Worm (Caenorhabditis elegans) whole organism, L3 larva: ENCODE measurements around the gene dpy-28.

Experiments used
- R02D3.7 ChIP-seq: fragments of 150-350 bp; optimal IDR thresholded peaks from 2 replicates; lab custom pipeline; 2014; ENCODE audit warnings: missing biosample characterization, missing genetic modification characterization
- elt-1 ChIP-seq: fragments of 150-350 bp; optimal IDR thresholded peaks from 2 replicates; lab custom pipeline; 2014; ENCODE audit warnings: missing biosample characterization, missing genetic modification characterization
- fkh-10 ChIP-seq: sonication (generic microtip); optimal IDR thresholded peaks from 2 replicates; lab custom pipeline; 2017; ENCODE audit warnings: missing biosample characterization, missing genetic modification reagents, missing genetic modification characterization
- lin-15B ChIP-seq: fragments of 150-350 bp; optimal IDR thresholded peaks from 2 replicates; lab custom pipeline; 2014; ENCODE audit warnings: missing biosample characterization, missing genetic modification characterization
- nfya-1 ChIP-seq: sonication (generic microtip); optimal IDR thresholded peaks from 2 replicates; lab custom pipeline; 2017; ENCODE audit warnings: missing genetic modification characterization, mild to moderate bottlenecking, missing compliant biosample characterization, antibody characterized with exemption, moderate library complexity; ENCODE audit not compliant: insufficient read depth
- nhr-12 ChIP-seq: fragments of 150-350 bp; optimal IDR thresholded peaks from 2 replicates; lab custom pipeline; 2014; ENCODE audit warnings: missing biosample characterization, missing genetic modification characterization
- nhr-23 ChIP-seq: fragments of 150-350 bp; optimal IDR thresholded peaks from 2 replicates; lab custom pipeline; 2014; ENCODE audit warnings: missing biosample characterization, missing genetic modification reagents, missing genetic modification characterization
- nhr-25 ChIP-seq: sonication (generic microtip); optimal IDR thresholded peaks from 2 replicates; lab custom pipeline; 2017; ENCODE audit warnings: missing biosample characterization, missing genetic modification characterization
- nhr-76 ChIP-seq: fragments of 150-350 bp; sonication (generic microtip); optimal IDR thresholded peaks from 5 replicates; lab custom pipeline; 2014; ENCODE audit warnings: missing biosample characterization, missing genetic modification characterization
- pha-4 ChIP-seq: fragments of 150-350 bp; optimal IDR thresholded peaks from 2 replicates; lab custom pipeline; 2014; ENCODE audit warnings: missing biosample characterization, missing genetic modification reagents, missing genetic modification characterization
- snpc-4 ChIP-seq: fragments of 150-350 bp; optimal IDR thresholded peaks from 2 replicates; lab custom pipeline; 2014; ENCODE audit warnings: missing biosample characterization, missing genetic modification characterization
- tbx-2 ChIP-seq: sonication (generic microtip); optimal IDR thresholded peaks from 2 replicates; lab custom pipeline; 2016; ENCODE audit warnings: mild to moderate bottlenecking, missing genetic modification characterization, missing compliant biosample characterization
- unc-39 ChIP-seq: sonication (generic microtip); optimal IDR thresholded peaks from 4 replicates; lab custom pipeline; 2017; ENCODE audit warnings: missing biosample characterization, missing genetic modification characterization
- ztf-4 ChIP-seq: fragments of 150-350 bp; optimal IDR thresholded peaks from 2 replicates; lab custom pipeline; 2014; ENCODE audit warnings: missing biosample characterization, missing genetic modification characterization

DNA sequence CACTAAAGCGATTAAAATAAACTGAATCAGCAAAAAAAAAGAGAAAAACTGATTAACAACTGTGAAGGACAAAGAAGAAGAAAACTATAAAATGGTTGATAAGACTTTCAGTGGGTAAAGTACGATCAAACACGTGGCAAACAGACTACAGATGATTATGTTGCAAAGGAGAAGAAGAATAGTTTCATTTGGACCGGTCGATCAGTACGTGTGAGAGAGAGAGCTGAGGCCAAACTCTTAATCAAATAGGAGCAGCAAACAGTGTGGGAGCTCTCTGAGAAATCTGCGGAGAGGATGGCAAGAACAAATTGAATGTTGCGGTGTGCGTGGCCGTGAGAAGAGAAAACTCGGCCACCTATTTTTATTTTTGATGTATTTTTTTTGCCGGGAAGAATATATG, 43.9 kb upstream of the dpy-28 start:
- TF ChIP-seq ztf-4 (tag; lab: Kevin White, UChicago): no peak
- no peak for TF ChIP-seq nhr-12 (tag; lab: Kevin White, UChicago)
- peak; percentile 61 for TF ChIP-seq pha-4 (tag; lab: Kevin White, UChicago)
- TF ChIP-seq R02D3.7: no peak
- TF ChIP-seq nhr-23 (tag; lab: Kevin White, UChicago): no peak
- TF ChIP-seq nhr-25 (tag; lab: Kevin White, UChicago): peak; percentile 2
- TF ChIP-seq nhr-76 (tag; lab: Kevin White, UChicago): no peak
- no peak for TF ChIP-seq nfya-1 (tag; lab: Kevin White, UChicago)
- TF ChIP-seq tbx-2 (tag; lab: Kevin White, UChicago): no peak
- no peak for TF ChIP-seq elt-1 (tag; lab: Kevin White, UChicago)
- TF ChIP-seq snpc-4: no peak
- TF ChIP-seq unc-39 (tag; lab: Kevin White, UChicago): no peak
- TF ChIP-seq fkh-10: no peak
- TF ChIP-seq lin-15B (tag; lab: Kevin White, UChicago): no peak
